Worm (Caenorhabditis elegans) whole organism, mixed stage, embryonic: ENCODE data around the gene srr-8.
A peak's percentile ranks its signal among the peaks of the same experiment; 100 is the strongest.

Experiments used
- ces-1 ChIP-seq: fragments of 150-350 bp; optimal IDR thresholded peaks from 2 replicates; lab custom pipeline; 2014; ENCODE audit warnings: missing biosample characterization, missing genetic modification reagents, missing genetic modification characterization
- elt-3 ChIP-seq: fragments of 150-350 bp; optimal IDR thresholded peaks from 2 replicates; lab custom pipeline; 2014; ENCODE audit warnings: missing biosample characterization, missing genetic modification characterization
- hlh-1 ChIP-seq: fragments of 150-350 bp; optimal IDR thresholded peaks from 2 replicates; lab custom pipeline; 2014; ENCODE audit warnings: missing biosample characterization, missing genetic modification reagents, missing genetic modification characterization
- lsy-2 ChIP-seq: fragments of 150-350 bp; optimal IDR thresholded peaks from 2 replicates; lab custom pipeline; 2014; ENCODE audit warnings: missing biosample characterization, missing genetic modification characterization
- nhr-12 ChIP-seq: fragments of 150-350 bp; optimal IDR thresholded peaks from 2 replicates; lab custom pipeline; 2014; ENCODE audit warnings: missing biosample characterization, missing genetic modification characterization
- nhr-237 ChIP-seq: fragments of 150-350 bp; optimal IDR thresholded peaks from 2 replicates; lab custom pipeline; 2014; ENCODE audit warnings: missing biosample characterization, missing genetic modification characterization
- nhr-28 ChIP-seq: fragments of 150-350 bp; optimal IDR thresholded peaks from 2 replicates; lab custom pipeline; 2014; ENCODE audit warnings: missing biosample characterization, missing genetic modification characterization
- snpc-4 ChIP-seq: fragments of 150-350 bp; optimal IDR thresholded peaks from 2 replicates; lab custom pipeline; 2014; ENCODE audit warnings: missing biosample characterization, missing genetic modification characterization
- sptf-1 ChIP-seq: sonication (generic microtip); optimal IDR thresholded peaks from 2 replicates; lab custom pipeline; 2017; ENCODE audit warnings: mild to moderate bottlenecking, missing genetic modification characterization, moderate library complexity, missing compliant biosample characterization
- unc-120 ChIP-seq: sonication (generic microtip); optimal IDR thresholded peaks from 2 replicates; lab custom pipeline; 2017; ENCODE audit warnings: missing genetic modification characterization, missing compliant biosample characterization; ENCODE audit not compliant: poor library complexity, severe bottlenecking
- unc-62 ChIP-seq: fragments of 150-350 bp; optimal IDR thresholded peaks from 2 replicates; lab custom pipeline; 2014; ENCODE audit warnings: missing biosample characterization, missing genetic modification reagents, missing genetic modification characterization
- ztf-11 ChIP-seq: fragments of 150-350 bp; optimal IDR thresholded peaks from 2 replicates; lab custom pipeline; 2014; ENCODE audit warnings: missing biosample characterization, missing genetic modification characterization

DNA sequence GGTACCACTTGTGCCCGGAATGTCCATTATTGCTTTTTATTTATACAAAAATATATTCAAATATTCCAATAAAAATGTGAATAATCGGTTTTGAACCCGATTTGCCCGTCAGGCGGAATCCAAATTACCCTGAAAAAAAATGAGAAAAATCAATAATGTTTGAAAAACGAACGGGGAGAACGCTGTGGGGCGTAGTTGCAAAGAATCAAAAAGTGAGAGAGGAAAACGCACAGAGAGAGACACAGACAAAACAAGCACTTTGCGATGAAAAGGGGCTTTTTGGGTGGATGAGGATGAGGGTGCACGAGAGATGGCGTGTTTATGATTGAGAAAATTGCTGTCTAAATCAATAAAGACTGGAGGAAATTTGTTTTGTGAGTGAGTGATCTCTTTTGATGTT lies 38.5 kb upstream of the srr-8 start, which contains the start of gene tam-1:
- TF ChIP-seq nhr-237 (tag; lab: Kevin White, UChicago) (no peak), ztf-11 (tag; lab: Kevin White, UChicago) (no peak), snpc-4 (no peak), nhr-28 (tag; lab: Kevin White, UChicago) (no peak), nhr-12 (tag; lab: Kevin White, UChicago) (no peak), ces-1 (peak; percentile 40), elt-3 (tag; lab: Kevin White, UChicago) (no peak), sptf-1 (no peak), unc-120 (tag; lab: Kevin White, UChicago) (no peak), unc-62 (no peak), hlh-1 (no peak), lsy-2 (tag; lab: Kevin White, UChicago) (no peak)
